Worm (Caenorhabditis elegans) whole organism, L4 larva: ENCODE measurements around the gene gcy-22.

Experiments used
- F26F4.8 ChIP-seq: fragments of 200-800 bp; sonication (Bioruptor generic); conservative IDR thresholded peaks from 2 replicates; pipeline ENCODE4 v1.3.6; 2022; ENCODE audit warnings: missing genetic modification characterization, missing compliant biosample characterization
- F37D6.2 ChIP-seq: sonication (generic microtip); optimal IDR thresholded peaks from 2 replicates; lab custom pipeline; 2016; ENCODE audit warnings: mild to moderate bottlenecking, missing genetic modification characterization, missing compliant biosample characterization
- F44E2.7 ChIP-seq: fragments of 200-800 bp; sonication (Bioruptor generic); IDR thresholded peaks from 2 replicates; pipeline ENCODE4 v2.1.2; 2022; ENCODE audit warnings: missing genetic modification characterization, missing compliant biosample characterization
- Y48G9A.11 ChIP-seq: fragments of 200-800 bp; sonication (Bioruptor generic); IDR thresholded peaks from 2 replicates; pipeline ENCODE4 v1.3.6; 2022; ENCODE audit warnings: missing genetic modification reagents, missing genetic modification characterization, missing compliant biosample characterization
- ZK546.5 ChIP-seq, 2 experiments: sonication (generic microtip); optimal IDR thresholded peaks; 2 replicates each; lab custom pipeline; 2017; ENCODE audit warnings: missing biosample characterization in 2 of 2, missing genetic modification characterization in 2 of 2
- aha-1 ChIP-seq: fragments of 150-350 bp; peaks from one replicate; lab custom pipeline; 2014; ENCODE audit warnings: missing biosample characterization, missing genetic modification characterization
- arid-1 ChIP-seq: fragments of 200-800 bp; sonication (Bioruptor generic); conservative IDR thresholded peaks from 2 replicates; pipeline ENCODE4 v1.3.6; 2022; ENCODE audit warnings: missing genetic modification reagents, missing genetic modification characterization, missing compliant biosample characterization
- ceh-20 ChIP-seq: fragments of 200-800 bp; sonication (Bioruptor generic); IDR thresholded peaks from 2 replicates; pipeline ENCODE4 v1.3.6; 2022; ENCODE audit warnings: missing genetic modification reagents, missing genetic modification characterization, missing compliant biosample characterization
- ceh-62 ChIP-seq: sonication (generic microtip); optimal IDR thresholded peaks from 2 replicates; lab custom pipeline; 2017; ENCODE audit warnings: missing biosample characterization, missing genetic modification characterization
- ceh-82 ChIP-seq: sonication (generic microtip); optimal IDR thresholded peaks from 2 replicates; lab custom pipeline; 2017; ENCODE audit warnings: missing biosample characterization, missing genetic modification characterization
- ces-1 ChIP-seq: fragments of 150-350 bp; sonication (generic microtip); optimal IDR thresholded peaks from 4 replicates; lab custom pipeline; 2014; ENCODE audit warnings: missing biosample characterization, missing genetic modification reagents, missing genetic modification characterization
- ctbp-1 ChIP-seq: fragments of 200-800 bp; sonication (Bioruptor generic); IDR thresholded peaks from 2 replicates; pipeline ENCODE4 v1.3.6; 2022; ENCODE audit warnings: missing genetic modification reagents, missing genetic modification characterization, missing compliant biosample characterization
- daf-16 ChIP-seq, 3 experiments: sonication (generic microtip); optimal IDR thresholded peaks; 2 replicates each; lab custom pipeline; 2016 to 2017; ENCODE audit warnings: missing genetic modification characterization in 3 of 3, missing genetic modification reagents in 3 of 3, mild to moderate bottlenecking in 2 of 3, missing compliant biosample characterization in 2 of 3, missing biosample characterization in 1 of 3, moderate library complexity in 1 of 3
- daf-19 ChIP-seq: fragments of 200-800 bp; sonication (Bioruptor generic); conservative IDR thresholded peaks from 2 replicates; pipeline ENCODE4 v1.3.6; 2022; ENCODE audit warnings: missing genetic modification characterization, missing compliant biosample characterization
- dmd-6 ChIP-seq: fragments of 200-800 bp; sonication (Bioruptor generic); IDR thresholded peaks from 2 replicates; pipeline ENCODE4 v1.3.6; 2022; ENCODE audit warnings: missing genetic modification reagents, missing genetic modification characterization, missing compliant biosample characterization
- dmd-9 ChIP-seq: fragments of 200-800 bp; sonication (Bioruptor generic); IDR thresholded peaks from 2 replicates; pipeline ENCODE4 v1.3.6; 2022; ENCODE audit warnings: missing genetic modification reagents, missing genetic modification characterization, missing compliant biosample characterization
- duxl-1 ChIP-seq: sonication (generic microtip); optimal IDR thresholded peaks from 2 replicates; lab custom pipeline; 2016; ENCODE audit warnings: mild to moderate bottlenecking, missing genetic modification characterization, moderate library complexity, missing compliant biosample characterization; ENCODE audit not compliant: poor library complexity
- fkh-10 ChIP-seq: fragments of 150-350 bp; optimal IDR thresholded peaks from 2 replicates; lab custom pipeline; 2014; ENCODE audit warnings: missing biosample characterization, missing genetic modification reagents, missing genetic modification characterization
- fos-1 ChIP-seq: fragments of 150-350 bp; optimal IDR thresholded peaks from 2 replicates; lab custom pipeline; 2014; ENCODE audit warnings: missing biosample characterization, missing genetic modification characterization
- gei-8 ChIP-seq: fragments of 200-800 bp; sonication (Bioruptor generic); optimal IDR thresholded peaks from 2 replicates; lab custom pipeline; 2018; ENCODE audit warnings: mild to moderate bottlenecking, missing genetic modification characterization, missing compliant biosample characterization
- hif-1 ChIP-seq, 2 experiments: sonication (generic microtip); optimal IDR thresholded peaks; 2 replicates each; lab custom pipeline; 2016 to 2017; ENCODE audit warnings: missing compliant biosample characterization in 2 of 2, missing genetic modification characterization in 2 of 2, missing genetic modification reagents in 2 of 2, missing genotype in 2 of 2, mild to moderate bottlenecking in 1 of 2
- hlh-30 ChIP-seq: sonication (generic microtip); optimal IDR thresholded peaks from 2 replicates; lab custom pipeline; 2017; ENCODE audit warnings: antibody characterized with exemption, mild to moderate bottlenecking, missing genetic modification characterization, missing compliant biosample characterization; ENCODE audit not compliant: insufficient read depth
- hmg-1.1 ChIP-seq: fragments of 200-800 bp; sonication (Bioruptor generic); IDR thresholded peaks from 2 replicates; pipeline ENCODE4 v1.3.6; 2022; ENCODE audit warnings: missing genetic modification reagents, missing genetic modification characterization, missing compliant biosample characterization
- lin-13 ChIP-seq: fragments of 150-350 bp; optimal IDR thresholded peaks from 2 replicates; lab custom pipeline; 2014; ENCODE audit warnings: missing biosample characterization, missing genetic modification reagents, missing genetic modification characterization
- lir-3 ChIP-seq: sonication (generic microtip); optimal IDR thresholded peaks from 2 replicates; lab custom pipeline; 2016; ENCODE audit warnings: mild to moderate bottlenecking, missing genetic modification characterization, missing compliant biosample characterization
- lsy-2 ChIP-seq, 2 experiments: fragments of 150-350 bp in 1 of 2; sonication (generic microtip) in 1 of 2; optimal IDR thresholded peaks; 2 replicates each; lab custom pipeline; 2014 to 2017; ENCODE audit warnings: missing biosample characterization in 2 of 2, missing genetic modification characterization in 2 of 2
- madf-5 ChIP-seq, 2 experiments: fragments of 200-800 bp; sonication (Bioruptor generic); IDR thresholded peaks; 2 replicates each; pipeline ENCODE4 v1.3.6; 2022; ENCODE audit warnings: missing compliant biosample characterization in 2 of 2, missing genetic modification characterization in 2 of 2
- mdl-1 ChIP-seq, 2 experiments: fragments of 150-350 bp in 1 of 2; sonication (generic microtip) in 1 of 2; optimal IDR thresholded peaks; 2 replicates each; lab custom pipeline; 2014 to 2017; ENCODE audit warnings: missing biosample characterization in 2 of 2, missing genetic modification characterization in 2 of 2
- mep-1 ChIP-seq: fragments of 150-350 bp; sonication (generic microtip); optimal IDR thresholded peaks from 3 replicates; lab custom pipeline; 2014; ENCODE audit warnings: missing biosample characterization, missing genetic modification characterization
- mes-2 ChIP-seq: sonication (generic microtip); optimal IDR thresholded peaks from 2 replicates; lab custom pipeline; 2016; ENCODE audit warnings: missing genotype, mild to moderate bottlenecking, missing genetic modification characterization, missing compliant biosample characterization; ENCODE audit not compliant: poor library complexity, severe bottlenecking
- mxl-2 ChIP-seq: fragments of 200-800 bp; sonication (Bioruptor generic); conservative IDR thresholded peaks from 2 replicates; pipeline ENCODE4 v1.3.6; 2022; ENCODE audit warnings: missing genetic modification reagents, missing genetic modification characterization, missing compliant biosample characterization
- nhr-11 ChIP-seq: fragments of 150-350 bp; optimal IDR thresholded peaks from 2 replicates; lab custom pipeline; 2014; ENCODE audit warnings: missing biosample characterization, missing genetic modification characterization
- nhr-25 ChIP-seq: sonication (generic microtip); optimal IDR thresholded peaks from 2 replicates; lab custom pipeline; 2017; ENCODE audit warnings: missing genetic modification characterization, mild to moderate bottlenecking, missing compliant biosample characterization, antibody characterized with exemption, moderate library complexity, borderline replicate concordance; ENCODE audit not compliant: insufficient read depth
- nhr-42 ChIP-seq: fragments of 200-800 bp; sonication (Bioruptor generic); IDR thresholded peaks from 2 replicates; pipeline ENCODE4 v1.3.6; 2022; ENCODE audit warnings: missing genetic modification characterization, missing compliant biosample characterization
- nhr-48 ChIP-seq: sonication (generic microtip); optimal IDR thresholded peaks from 2 replicates; lab custom pipeline; 2016; ENCODE audit warnings: mild to moderate bottlenecking, missing genetic modification characterization, missing compliant biosample characterization
- nhr-77 ChIP-seq: fragments of 150-350 bp; optimal IDR thresholded peaks from 2 replicates; lab custom pipeline; 2014; ENCODE audit warnings: missing biosample characterization, missing genetic modification characterization
- pha-4 ChIP-seq, 2 experiments: fragments of 150-350 bp in 1 of 2; fragments of 200-800 bp in 1 of 2; sonication (Bioruptor generic) in 1 of 2; IDR thresholded peaks in 1 of 2; optimal IDR thresholded peaks in 1 of 2; 2 replicates each; pipeline versions ENCODE4 v1.3.6 to Lab custom; 2014 to 2022; ENCODE audit warnings: missing genetic modification characterization in 2 of 2, missing genetic modification reagents in 2 of 2, missing biosample characterization in 1 of 2, missing compliant biosample characterization in 1 of 2
- rbr-2 ChIP-seq: sonication (generic microtip); optimal IDR thresholded peaks from 2 replicates; lab custom pipeline; 2016; ENCODE audit warnings: missing genotype, missing genetic modification characterization, missing compliant biosample characterization
- saeg-2 ChIP-seq: fragments of 200-800 bp; sonication (Bioruptor generic); IDR thresholded peaks from 2 replicates; pipeline ENCODE4 v1.3.6; 2022; ENCODE audit warnings: missing genetic modification reagents, missing genetic modification characterization, missing compliant biosample characterization
- snpc-4 ChIP-seq: fragments of 150-350 bp; optimal IDR thresholded peaks from 2 replicates; lab custom pipeline; 2014; ENCODE audit warnings: missing biosample characterization, missing genetic modification characterization
- spr-1 ChIP-seq: sonication (generic microtip); optimal IDR thresholded peaks from 2 replicates; lab custom pipeline; 2016; ENCODE audit warnings: mild to moderate bottlenecking, missing genetic modification characterization, missing compliant biosample characterization
- spr-3 ChIP-seq: fragments of 200-800 bp; sonication (Bioruptor generic); optimal IDR thresholded peaks from 2 replicates; lab custom pipeline; 2018; ENCODE audit warnings: mild to moderate bottlenecking, missing genetic modification characterization, missing compliant biosample characterization
- unc-62 ChIP-seq, 3 experiments: fragments of 150-350 bp in 1 of 3; sonication (generic microtip); optimal IDR thresholded peaks in 2 of 3; peaks in 1 of 3; 1 replicate in 1 of 3; 2 replicates in 2 of 3; lab custom pipeline; 2014 to 2017; ENCODE audit warnings: missing biosample characterization in 3 of 3, missing genetic modification characterization in 3 of 3, missing genetic modification reagents in 3 of 3, missing genotype in 1 of 3
- vab-7 ChIP-seq: fragments of 200-800 bp; sonication (Bioruptor generic); IDR thresholded peaks from 2 replicates; pipeline ENCODE4 v1.3.6; 2022; ENCODE audit warnings: missing genetic modification reagents, missing genetic modification characterization, missing compliant biosample characterization
- zfp-2 ChIP-seq: sonication (generic microtip); optimal IDR thresholded peaks from 2 replicates; lab custom pipeline; 2016; ENCODE audit warnings: mild to moderate bottlenecking, missing genetic modification characterization, missing compliant biosample characterization
- zfp-3 ChIP-seq: fragments of 200-800 bp; sonication (Bioruptor generic); conservative IDR thresholded peaks from 2 replicates; pipeline ENCODE4 v1.3.6; 2022; ENCODE audit warnings: missing genetic modification reagents, missing genetic modification characterization, missing compliant biosample characterization
- zip-11 ChIP-seq: fragments of 200-800 bp; sonication (Bioruptor generic); IDR thresholded peaks from 2 replicates; pipeline ENCODE4 v1.3.6; 2022; ENCODE audit warnings: missing genetic modification characterization, missing compliant biosample characterization

The gcy-22 gene

DNA sequence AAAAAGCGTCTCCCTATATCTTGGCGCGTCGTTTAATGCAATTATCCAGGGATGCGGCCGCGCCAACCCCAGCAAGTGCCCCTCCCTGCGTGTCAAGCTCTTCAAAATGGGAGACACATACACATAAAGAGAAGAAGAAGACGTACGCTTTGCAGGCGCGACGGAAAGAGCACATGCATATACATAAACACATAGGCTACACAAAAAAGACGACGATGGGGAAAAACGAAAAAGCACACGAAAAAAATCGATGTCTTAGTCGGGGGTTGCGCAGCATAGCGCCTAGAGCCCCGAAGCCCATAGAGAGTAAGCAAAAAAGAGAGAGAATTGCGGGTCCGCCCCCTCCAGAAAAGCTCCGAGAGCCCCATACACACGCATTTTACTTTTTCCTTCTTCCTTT is 35.8 kb downstream of the gcy-22 start, which contains the start of gene tpan-1:
Gene tpan-1, plus strand, starts transcription at position 398 of the 400 bp plus-strand sequence.
- TF ChIP-seq ceh-20, result no peak
- no peak for TF ChIP-seq ZK546.5 (tag; optimal IDR thresholded peaks at IDR 0.05; lab: Kevin White, UChicago)
- peak; percentile 65 for TF ChIP-seq mep-1 (tag; lab: Kevin White, UChicago)
- peak; percentile 32 for TF ChIP-seq nhr-11 (tag; lab: Kevin White, UChicago)
- TF ChIP-seq mes-2 (tag; lab: Kevin White, UChicago), result peak; percentile 32
- TF ChIP-seq hlh-30 (tag; lab: Kevin White, UChicago), result peak; percentile 42
- peak in 1 of 2 experiments; percentile 85 for TF ChIP-seq unc-62 (GFP tag; optimal IDR thresholded peaks at IDR 0.05 in 1 of 2; lab: Kevin White, UChicago)
- no peak for TF ChIP-seq unc-62 (tag; optimal IDR thresholded peaks at IDR 0.05; lab: Kevin White, UChicago)
- TF ChIP-seq zip-11 (GFP tag; lab: Robert Waterston, UW), result no peak
- peak; percentile 84 for TF ChIP-seq rbr-2 (tag; lab: Kevin White, UChicago)
- TF ChIP-seq dmd-6 (GFP tag; lab: Robert Waterston, UW), result 0 out of 2 replicates have a peak, but pooled peaks have one; percentile 20
- no peak for TF ChIP-seq zfp-2 (tag; lab: Kevin White, UChicago)
- 0 out of 2 replicates have a peak, but pooled peaks have one; percentile 5 for TF ChIP-seq vab-7
- 0 out of 2 replicates have a peak, but pooled peaks have one; percentile 20 for TF ChIP-seq nhr-42 (GFP tag; lab: Robert Waterston, UW)
- TF ChIP-seq ceh-82 (tag; lab: Kevin White, UChicago), result no peak
- TF ChIP-seq mdl-1 (tag; optimal IDR thresholded peaks at IDR 0.05; lab: Kevin White, UChicago), result peak in 1 of 2 experiments; percentile 82
- no peak for TF ChIP-seq duxl-1
- TF ChIP-seq Y48G9A.11 (GFP tag; lab: Robert Waterston, UW), result no peak
- no peak for TF ChIP-seq daf-16 (GFP tag; optimal IDR thresholded peaks at IDR 0.05; lab: Kevin White, UChicago)
- TF ChIP-seq daf-16 (tag; optimal IDR thresholded peaks at IDR 0.05; lab: Kevin White, UChicago), result peak; percentile 3
- TF ChIP-seq saeg-2 (GFP tag; lab: Robert Waterston, UW), result peak; percentile 50; the same call in 1 of the 2 replicates
- peak in 1 of 2 experiments; percentile 92 for TF ChIP-seq hif-1 (tag; optimal IDR thresholded peaks at IDR 0.05; lab: Kevin White, UChicago)
- TF ChIP-seq fkh-10 (GFP tag; lab: Kevin White, UChicago), result peak; percentile 53
- TF ChIP-seq hmg-1.1 (GFP tag; lab: Robert Waterston, UW), result peak; percentile 72
- TF ChIP-seq ces-1 (GFP tag; lab: Kevin White, UChicago), result peak; percentile 50
- no peak for TF ChIP-seq lin-13 (GFP tag; lab: Kevin White, UChicago)
- peak; percentile 82; the same call in 1 of the 2 replicates for TF ChIP-seq ctbp-1 (GFP tag; lab: Robert Waterston, UW)
- peak; percentile 78 for TF ChIP-seq aha-1
- TF ChIP-seq lsy-2 (tag; optimal IDR thresholded peaks at IDR 0.05; lab: Kevin White, UChicago), result peak in 1 of 2 experiments; percentile 67
- no peak for TF ChIP-seq daf-19
- 0 out of 2 replicates have a peak, but pooled peaks have one; percentile 38 for TF ChIP-seq dmd-9 (GFP tag; lab: Robert Waterston, UW)
- no peak for TF ChIP-seq gei-8 (GFP tag; lab: Kevin White, UChicago)
- no peak for TF ChIP-seq ceh-62 (tag; lab: Kevin White, UChicago)
- peak; percentile 3 for TF ChIP-seq F37D6.2 (tag; lab: Kevin White, UChicago)
- TF ChIP-seq spr-1 (tag; lab: Kevin White, UChicago), result no peak
- TF ChIP-seq zfp-3 (GFP tag; lab: Robert Waterston, UW), result no peak
- TF ChIP-seq fos-1 (tag; lab: Kevin White, UChicago), result no peak

- no peak for TF ChIP-seq mxl-2 (GFP tag; lab: Robert Waterston, UW)
- TF ChIP-seq nhr-48 (tag; lab: Kevin White, UChicago), result no peak
- TF ChIP-seq F44E2.7 (GFP tag; lab: Robert Waterston, UW), result no peak
- no peak for TF ChIP-seq nhr-25 (tag; lab: Kevin White, UChicago)
- no peak for TF ChIP-seq spr-3
- TF ChIP-seq arid-1 (GFP tag; lab: Robert Waterston, UW), result no peak
- TF ChIP-seq F26F4.8 (GFP tag; lab: Robert Waterston, UW), result no peak
- no peak for TF ChIP-seq nhr-77
- no peak for TF ChIP-seq lir-3
- no peak for TF ChIP-seq pha-4 (GFP tag; IDR thresholded peaks at IDR 0.05; lab: Robert Waterston, UW)
- TF ChIP-seq pha-4 (tag; optimal IDR thresholded peaks at IDR 0.05; lab: Kevin White, UChicago), result no peak
- TF ChIP-seq hmg-1.1 (GFP tag; lab: Robert Waterston, UW), result no peak
- peak in 1 of 2 experiments; percentile 86 for TF ChIP-seq unc-62 (GFP tag; optimal IDR thresholded peaks at IDR 0.05 in 1 of 2; lab: Kevin White, UChicago)
- no peak for TF ChIP-seq unc-62 (tag; optimal IDR thresholded peaks at IDR 0.05; lab: Kevin White, UChicago)
- TF ChIP-seq snpc-4, result no peak
- no peak for TF ChIP-seq hif-1 (tag; optimal IDR thresholded peaks at IDR 0.05; lab: Kevin White, UChicago)
- no peak for TF ChIP-seq ctbp-1 (GFP tag; lab: Robert Waterston, UW)
- TF ChIP-seq madf-5 (GFP tag; IDR thresholded peaks at IDR 0.05; lab: Robert Waterston, UW), result no peak
Observed at ce11 chrV:20785848-20786225, 39.0 kb downstream of the gcy-22 start.
